Worm (Caenorhabditis elegans) whole organism, L2 larva: ENCODE results near the gene F11E6.10.

ENCODE experiments used
- ama-1 ChIP-seq: fragments of 150-350 bp; optimal IDR thresholded peaks from 2 replicates; lab custom pipeline; 2018; ENCODE audit warnings: inconsistent platforms
- gmeb-1 ChIP-seq: fragments of 150-350 bp; optimal IDR thresholded peaks from 2 replicates; lab custom pipeline; 2014; ENCODE audit warnings: missing biosample characterization, missing genetic modification characterization
- nhr-77 ChIP-seq: fragments of 150-350 bp; optimal IDR thresholded peaks from 2 replicates; lab custom pipeline; 2014; ENCODE audit warnings: missing biosample characterization, missing genetic modification characterization

ce11 chrIV:17475743-17476142, 12.8 kb upstream of the F11E6.10 start, which contains the start of gene grl-24:
- TF ChIP-seq ama-1 (lab: Kevin White, UChicago): no peak
- no peak for TF ChIP-seq nhr-77 (tag; lab: Kevin White, UChicago)
- no peak for TF ChIP-seq gmeb-1 (tag; lab: Kevin White, UChicago)
